Worm (Caenorhabditis elegans) whole organism, L4/young adult: ENCODE measurements around the gene F11C1.10.

Experiments used
- W03F9.2 ChIP-seq: fragments of 150-350 bp; optimal IDR thresholded peaks from 2 replicates; lab custom pipeline; 2014; ENCODE audit warnings: missing biosample characterization, missing genetic modification characterization
- dao-5 ChIP-seq: sonication (generic microtip); optimal IDR thresholded peaks from 2 replicates; lab custom pipeline; 2016; ENCODE audit warnings: missing genotype, missing genetic modification characterization, moderate library complexity, missing compliant biosample characterization
- him-1 ChIP-seq: sonication (generic microtip); optimal IDR thresholded peaks from 2 replicates; lab custom pipeline; 2016; ENCODE audit warnings: missing genotype, missing genetic modification reagents, missing genetic modification characterization, missing compliant biosample characterization

The F11C1.10 gene

ce11 chrX:12978569-12978968 lies 1.7 kb downstream of the F11C1.10 start:
- TF ChIP-seq W03F9.2 (tag; lab: Kevin White, UChicago) (no peak), him-1 (no peak), dao-5 (tag; lab: Kevin White, UChicago) (no peak)

- TF ChIP-seq W03F9.2 (tag; lab: Kevin White, UChicago): no peak
- no peak for TF ChIP-seq him-1
- no peak for TF ChIP-seq dao-5 (tag; lab: Kevin White, UChicago)
Observed at ce11 chrX:12979747-12980146, 2.9 kb downstream of the F11C1.10 start.

ce11 chrX:12981393-12981792 lies 4.5 kb downstream of the F11C1.10 start, which contains the start of gene scav-4:
Gene scav-4 (plus strand): TSS chrX:12981775.
- TF ChIP-seq dao-5 (tag; lab: Kevin White, UChicago) (no peak), W03F9.2 (tag; lab: Kevin White, UChicago) (no peak), him-1 (no peak)

ce11 chrX:12982725-12983124 lies 5.8 kb downstream of the F11C1.10 start:
- TF ChIP-seq him-1 (no peak), W03F9.2 (tag; lab: Kevin White, UChicago) (no peak), dao-5 (tag; lab: Kevin White, UChicago) (no peak)

ce11 chrX:12987119-12987518 lies 10.2 kb downstream of the F11C1.10 start, which contains the start of gene mff-1:
Gene mff-1 (minus strand): TSS chrX:12987219.
- TF ChIP-seq dao-5 (tag; lab: Kevin White, UChicago): no peak
- no peak for TF ChIP-seq him-1
- no peak for TF ChIP-seq W03F9.2 (tag; lab: Kevin White, UChicago)

ce11 chrX:12989205-12989604 lies 12.3 kb downstream of the F11C1.10 start, which contains the start of gene F11C1.7:
Gene F11C1.7 (plus strand): TSS chrX:12989344.
- no peak for TF ChIP-seq him-1
- no peak for TF ChIP-seq dao-5 (tag; lab: Kevin White, UChicago)
- TF ChIP-seq W03F9.2 (tag; lab: Kevin White, UChicago): no peak

- TF ChIP-seq W03F9.2 (tag; lab: Kevin White, UChicago) (no peak), dao-5 (tag; lab: Kevin White, UChicago) (no peak), him-1 (no peak)
Observed at ce11 chrX:12990529-12991520, 13.9 kb downstream of the F11C1.10 start, which contains the start of the genes F11C1.1 and vwa-8. Gene F11C1.1 (minus strand): TSS chrX:12990579. Gene vwa-8 (plus strand): TSS chrX:12991470.

ce11 chrX:12996161-12996560 lies 19.3 kb downstream of the F11C1.10 start:
- TF ChIP-seq W03F9.2 (tag; lab: Kevin White, UChicago) (no peak), dao-5 (tag; lab: Kevin White, UChicago) (no peak), him-1 (no peak)

- TF ChIP-seq him-1 (no peak), W03F9.2 (tag; lab: Kevin White, UChicago) (no peak), dao-5 (tag; lab: Kevin White, UChicago) (no peak)
Observed at ce11 chrX:12999567-12999966, 22.7 kb downstream of the F11C1.10 start.

- TF ChIP-seq W03F9.2 (tag; lab: Kevin White, UChicago): no peak
- TF ChIP-seq dao-5 (tag; lab: Kevin White, UChicago): no peak
- TF ChIP-seq him-1: no peak
Observed at ce11 chrX:13000837-13001236, 24.0 kb downstream of the F11C1.10 start.

- TF ChIP-seq W03F9.2 (tag; lab: Kevin White, UChicago): no peak
- TF ChIP-seq him-1: no peak
- TF ChIP-seq dao-5 (tag; lab: Kevin White, UChicago): no peak
Observed at ce11 chrX:13002322-13002721, 25.4 kb downstream of the F11C1.10 start.

- TF ChIP-seq him-1 (no peak), dao-5 (tag; lab: Kevin White, UChicago) (no peak), W03F9.2 (tag; lab: Kevin White, UChicago) (no peak)
Observed at ce11 chrX:13003092-13003491, 26.2 kb downstream of the F11C1.10 start.

- TF ChIP-seq dao-5 (tag; lab: Kevin White, UChicago) (no peak), him-1 (no peak), W03F9.2 (tag; lab: Kevin White, UChicago) (no peak)
Observed at ce11 chrX:13004491-13005093, 27.7 kb downstream of the F11C1.10 start.

ce11 chrX:13005730-13006129 lies 28.8 kb downstream of the F11C1.10 start:
- no peak for TF ChIP-seq dao-5 (tag; lab: Kevin White, UChicago)
- no peak for TF ChIP-seq W03F9.2 (tag; lab: Kevin White, UChicago)
- no peak for TF ChIP-seq him-1
